Fruit fly (Drosophila melanogaster) whole organism, embryonic: Measurements from ENCODE around the gene CG7484.

Experiments used
- Bgb ChIP-seq: fragments of 200-800 bp; sonication (Bioruptor generic); IDR thresholded peaks from 2 replicates; pipeline ENCODE4 v1.3.6; 2022; ENCODE audit warnings: missing biosample characterization, missing genetic modification characterization; ENCODE audit not compliant: partially characterized antibody
- CG10462 ChIP-seq: fragments of 200-800 bp; sonication (Bioruptor generic); optimal IDR thresholded peaks from 2 replicates; lab custom pipeline; 2016; ENCODE audit warnings: missing biosample characterization, missing genetic modification characterization
- CG12769 ChIP-seq: fragments of 200-800 bp; sonication (Bioruptor generic); optimal IDR thresholded peaks from 2 replicates; lab custom pipeline; 2019; ENCODE audit warnings: missing biosample characterization, mild to moderate bottlenecking, missing genetic modification characterization, moderate library complexity
- CG1647 ChIP-seq: fragments of 200-800 bp; sonication (Bioruptor generic); optimal IDR thresholded peaks from 3 replicates; lab custom pipeline; 2016; ENCODE audit warnings: missing biosample characterization, missing genetic modification characterization
- CG18262 ChIP-seq: fragments of 200-800 bp; optimal IDR thresholded peaks from 3 replicates; lab custom pipeline; 2019; ENCODE audit warnings: missing biosample characterization, mild to moderate bottlenecking, missing genetic modification characterization, moderate library complexity
- CG18599 ChIP-seq: fragments of 200-800 bp; sonication (Bioruptor generic); optimal IDR thresholded peaks from 3 replicates; lab custom pipeline; 2017; ENCODE audit warnings: missing biosample characterization, missing genetic modification characterization, mild to moderate bottlenecking, moderate library complexity, missing genetic modification reagents
- CG30020 ChIP-seq: fragments of 200-800 bp; optimal IDR thresholded peaks from 2 replicates; lab custom pipeline; 2019; ENCODE audit warnings: missing biosample characterization, mild to moderate bottlenecking, missing genetic modification characterization, moderate library complexity
- CG3281 ChIP-seq: fragments of 200-800 bp; sonication (Bioruptor generic); optimal IDR thresholded peaks from 3 replicates; lab custom pipeline; 2017; ENCODE audit warnings: missing biosample characterization, mild to moderate bottlenecking, missing genetic modification characterization
- CG33213 ChIP-seq: fragments of 200-800 bp; sonication (Bioruptor generic); optimal IDR thresholded peaks from 3 replicates; lab custom pipeline; 2016; ENCODE audit warnings: missing biosample characterization, missing genetic modification characterization
- CG33557 ChIP-seq: fragments of 200-800 bp; sonication (Bioruptor generic); optimal IDR thresholded peaks from 2 replicates; lab custom pipeline; 2019; ENCODE audit warnings: missing biosample characterization, mild to moderate bottlenecking, missing genetic modification characterization, moderate library complexity
- CG5245 ChIP-seq: fragments of 200-800 bp; sonication (Bioruptor generic); optimal IDR thresholded peaks from 3 replicates; lab custom pipeline; 2016; ENCODE audit warnings: missing biosample characterization, missing genetic modification characterization
- CG7357 ChIP-seq: fragments of 200-800 bp; sonication (Bioruptor generic); IDR thresholded peaks from 3 replicates; pipeline ENCODE4 v1.3.6; 2022; ENCODE audit warnings: missing biosample characterization, missing genetic modification characterization
- Dref ChIP-seq: fragments of 200-800 bp; sonication (Bioruptor generic); IDR thresholded peaks from 2 replicates; pipeline ENCODE4 v1.3.6; 2022; ENCODE audit warnings: missing biosample characterization, missing genetic modification characterization
- Ets65A ChIP-seq: fragments of 200-800 bp; sonication (Bioruptor generic); peaks from one replicate; lab custom pipeline; 2016; ENCODE audit warnings: missing biosample characterization, missing genetic modification characterization
- Ets97D ChIP-seq: fragments of 200-800 bp; sonication (Bioruptor generic); optimal IDR thresholded peaks from 3 replicates; lab custom pipeline; 2016; ENCODE audit warnings: missing biosample characterization, missing genetic modification characterization
- HLHmδ ChIP-seq: fragments of 200-800 bp; sonication (Bioruptor generic); optimal IDR thresholded peaks from 2 replicates; lab custom pipeline; 2018; ENCODE audit warnings: missing biosample characterization, mild to moderate bottlenecking, missing genetic modification characterization, moderate library complexity
- Lpt ChIP-seq: fragments of >200 bp; optimal IDR thresholded peaks from 2 replicates; lab custom pipeline; 2018; ENCODE audit warnings: missing biosample characterization, missing genetic modification characterization
- MESR4 ChIP-seq: fragments of 200-800 bp; sonication (Bioruptor generic); optimal IDR thresholded peaks from 2 replicates; lab custom pipeline; 2018; ENCODE audit warnings: missing biosample characterization, mild to moderate bottlenecking, missing genetic modification characterization, moderate library complexity
- Med ChIP-seq: fragments of 200-800 bp; sonication (Bioruptor generic); peaks from one replicate; lab custom pipeline; 2016; ENCODE audit warnings: missing biosample characterization, missing genetic modification characterization, mild to moderate bottlenecking, inconsistent platforms, moderate library complexity
- Meics ChIP-seq: fragments of 200-800 bp; sonication (Bioruptor generic); optimal IDR thresholded peaks from 2 replicates; lab custom pipeline; 2017; ENCODE audit warnings: missing biosample characterization, mild to moderate bottlenecking, missing genetic modification characterization
- Opbp ChIP-seq: fragments of 200-800 bp; sonication (Bioruptor generic); IDR thresholded peaks from 3 replicates; pipeline ENCODE4 v1.3.6; 2022; ENCODE audit warnings: missing biosample characterization, missing genetic modification characterization; ENCODE audit not compliant: partially characterized antibody
- Spps ChIP-seq: fragments of 200-800 bp; sonication (Bioruptor generic); optimal IDR thresholded peaks from 2 replicates; lab custom pipeline; 2018; ENCODE audit warnings: missing biosample characterization, mild to moderate bottlenecking, missing genetic modification characterization
- Xbp1 ChIP-seq: fragments of 200-800 bp; sonication (Bioruptor generic); optimal IDR thresholded peaks from 3 replicates; lab custom pipeline; 2016; ENCODE audit warnings: missing biosample characterization, mild to moderate bottlenecking, missing genetic modification characterization
- abd-A ChIP-seq: fragments of 200-800 bp; sonication (Bioruptor generic); optimal IDR thresholded peaks from 3 replicates; lab custom pipeline; 2019; ENCODE audit warnings: missing biosample characterization, mild to moderate bottlenecking, missing genetic modification characterization, moderate library complexity
- ara ChIP-seq: fragments of 200-800 bp; sonication (Bioruptor generic); IDR thresholded peaks from 2 replicates; pipeline ENCODE4 v1.3.6; 2022; ENCODE audit warnings: missing biosample characterization, missing genetic modification characterization
- en ChIP-seq: fragments of 200-800 bp; sonication (Bioruptor generic); optimal IDR thresholded peaks from 2 replicates; lab custom pipeline; 2016; ENCODE audit warnings: missing biosample characterization, missing genetic modification characterization
- exex ChIP-seq: fragments of 200-800 bp; sonication (Bioruptor generic); optimal IDR thresholded peaks from 4 replicates; lab custom pipeline; 2018; ENCODE audit warnings: missing biosample characterization, mild to moderate bottlenecking, missing genetic modification characterization, moderate library complexity
- fru ChIP-seq: fragments of >200 bp; optimal IDR thresholded peaks from 2 replicates; lab custom pipeline; 2017
- ftz-f1 ChIP-seq: fragments of 200-800 bp; sonication (Bioruptor generic); optimal IDR thresholded peaks from 2 replicates; lab custom pipeline; 2016; ENCODE audit warnings: missing biosample characterization, missing genetic modification characterization
- grau ChIP-seq: fragments of 200-800 bp; optimal IDR thresholded peaks from 3 replicates; lab custom pipeline; 2019; ENCODE audit warnings: missing biosample characterization, mild to moderate bottlenecking, missing genetic modification characterization, moderate library complexity
- lilli ChIP-seq: fragments of 200-800 bp; sonication (Bioruptor generic); optimal IDR thresholded peaks from 3 replicates; lab custom pipeline; 2016; ENCODE audit warnings: missing biosample characterization, missing genetic modification characterization
- oc ChIP-seq: fragments of 200-800 bp; sonication (Bioruptor generic); optimal IDR thresholded peaks from 2 replicates; lab custom pipeline; 2018; ENCODE audit warnings: missing biosample characterization, mild to moderate bottlenecking, missing genetic modification characterization, moderate library complexity
- onecut ChIP-seq: fragments of 200-800 bp; sonication (Bioruptor generic); IDR thresholded peaks from 2 replicates; pipeline ENCODE4 v1.3.6; 2022; ENCODE audit warnings: missing biosample characterization, missing genetic modification characterization
- schlank ChIP-seq: fragments of 200-800 bp; sonication (Bioruptor generic); optimal IDR thresholded peaks from 2 replicates; lab custom pipeline; 2018; ENCODE audit warnings: missing biosample characterization, mild to moderate bottlenecking, missing genetic modification characterization
- sens ChIP-seq: fragments of 200-800 bp; sonication (Bioruptor generic); peaks from one replicate; lab custom pipeline; 2016; ENCODE audit warnings: missing biosample characterization, missing genetic modification characterization
- so ChIP-seq: fragments of 200-800 bp; sonication (Bioruptor generic); IDR thresholded peaks from 3 replicates; pipeline ENCODE4 v1.3.6; 2022; ENCODE audit warnings: missing biosample characterization, missing genetic modification characterization
- sr ChIP-seq: fragments of 200-800 bp; sonication (Bioruptor generic); IDR thresholded peaks from 3 replicates; pipeline ENCODE4 v1.3.6; 2022; ENCODE audit warnings: missing biosample characterization, missing genetic modification characterization
- tna ChIP-seq: fragments of 200-800 bp; sonication (Bioruptor generic); IDR thresholded peaks from 2 replicates; pipeline ENCODE4 v1.3.6; 2022; ENCODE audit warnings: missing biosample characterization, missing genetic modification characterization; ENCODE audit not compliant: partially characterized antibody

The CG7484 gene

DNA sequence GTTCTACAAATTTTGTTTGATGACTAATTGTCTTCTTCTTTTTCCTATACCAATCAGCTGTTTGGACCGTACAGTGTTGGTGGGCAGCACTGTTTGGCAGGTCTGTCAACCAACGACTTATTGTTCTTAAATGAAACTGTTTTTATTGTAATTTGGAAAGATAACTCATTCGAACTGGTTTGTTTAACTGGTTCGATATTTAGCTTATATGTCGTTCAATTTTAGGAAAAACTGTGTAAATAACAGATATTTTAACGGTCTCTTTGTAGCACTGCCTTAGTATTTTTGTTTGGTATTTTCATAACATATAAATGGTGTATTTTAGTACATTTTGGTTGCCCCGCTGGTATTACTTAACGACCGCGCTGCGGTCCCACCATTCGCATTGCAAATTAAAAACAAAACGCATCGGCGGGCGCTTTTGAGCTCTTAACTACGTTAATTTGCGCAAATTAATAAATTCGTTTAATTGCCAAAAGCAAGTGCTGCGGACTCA is 32.9 kb upstream of the CG7484 start, which contains the start of the genes Vps60 and anchor (continued):
- peak; percentile 48 for TF ChIP-seq CG33557 (GFP tag; lab: Kevin White, UChicago)

DNA sequence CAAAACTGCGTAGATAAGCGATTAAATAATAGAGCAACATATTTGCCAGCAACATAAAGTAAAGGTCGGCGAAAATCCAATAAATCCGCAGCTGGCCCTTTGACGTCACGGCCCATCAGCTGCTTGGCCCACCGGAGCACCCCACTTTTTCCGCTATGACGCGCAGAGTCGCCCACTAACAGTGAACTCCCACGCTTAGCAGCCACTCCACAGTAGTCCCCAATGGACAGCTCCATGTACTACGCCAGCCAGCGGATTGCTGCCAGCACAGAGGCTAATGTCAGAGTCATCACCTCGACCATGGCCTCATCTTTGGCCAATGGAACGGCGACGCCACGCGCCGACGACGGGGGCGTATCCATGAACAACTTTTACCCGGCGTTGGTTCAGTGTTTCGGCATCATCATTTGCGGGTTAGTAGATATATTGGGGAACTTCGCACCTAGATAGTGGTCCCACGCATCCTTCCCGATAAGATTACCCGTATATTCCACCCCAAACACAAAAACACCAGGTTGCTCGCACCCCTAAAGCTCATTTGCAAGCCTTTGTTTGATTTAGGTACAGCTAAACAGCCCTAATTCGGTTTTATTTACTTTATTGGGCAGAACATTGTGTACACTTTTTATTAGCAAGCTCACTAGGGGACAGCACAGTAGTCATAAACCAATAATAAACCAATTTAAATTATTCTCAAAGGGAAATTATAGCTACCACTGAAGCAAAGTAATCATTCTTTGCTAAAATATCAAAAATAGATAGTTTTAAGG is 32.2 kb upstream of the CG7484 start:
- TF ChIP-seq ftz-f1 (GFP tag; lab: Kevin White, UChicago) = peak; percentile 41
- TF ChIP-seq Dref (GFP tag; lab: Robert Waterston, UW) = no peak
- no peak for TF ChIP-seq lilli (GFP tag; lab: Kevin White, UChicago)
- TF ChIP-seq schlank (tag; lab: Kevin White, UChicago) = no peak
- peak; percentile 5 for TF ChIP-seq Med (GFP tag; lab: Kevin White, UChicago)
- TF ChIP-seq Ets97D (GFP tag; lab: Kevin White, UChicago) = no peak
- no peak for TF ChIP-seq Bgb (GFP tag; lab: Robert Waterston, UW)
- TF ChIP-seq abd-A (tag; lab: Kevin White, UChicago) = no peak
- peak; percentile 15; the same call in 1 of the 2 replicates for TF ChIP-seq ara
- no peak for TF ChIP-seq en (GFP tag; lab: Kevin White, UChicago)
- TF ChIP-seq so (GFP tag; lab: Robert Waterston, UW) = peak; percentile 30; the same call in 1 of the 3 replicates
- peak; percentile 6 for TF ChIP-seq Meics (GFP tag; lab: Kevin White, UChicago)
- TF ChIP-seq CG12769 (tag; lab: Kevin White, UChicago) = peak; percentile 7
- TF ChIP-seq oc (tag; lab: Kevin White, UChicago) = no peak
- peak; percentile 2 for TF ChIP-seq MESR4
- no peak for TF ChIP-seq Spps (tag; lab: Kevin White, UChicago)
- peak; percentile 28 for TF ChIP-seq CG18599 (GFP tag; lab: Kevin White, UChicago)
- TF ChIP-seq CG18262 (tag; lab: Kevin White, UChicago) = no peak
- peak; percentile 74 for TF ChIP-seq sens (GFP tag; lab: Kevin White, UChicago)
- TF ChIP-seq grau = peak; percentile 27
- no peak for TF ChIP-seq fru (lab: Kevin White, UChicago)
- no peak for TF ChIP-seq CG33213 (GFP tag; lab: Kevin White, UChicago)
- no peak for TF ChIP-seq CG1647 (GFP tag; lab: Kevin White, UChicago)
- TF ChIP-seq onecut (GFP tag; lab: Robert Waterston, UW) = peak; percentile 39; the same call in 1 of the 2 replicates
- peak; percentile 6 for TF ChIP-seq CG3281 (GFP tag; lab: Kevin White, UChicago)
- TF ChIP-seq tna (GFP tag; lab: Robert Waterston, UW) = 0 out of 2 replicates have a peak, but pooled peaks have one; percentile 23
- no peak for TF ChIP-seq CG10462 (GFP tag; lab: Kevin White, UChicago)
- 0 out of 3 replicates have a peak, but pooled peaks have one; percentile 24 for TF ChIP-seq CG7357
- TF ChIP-seq Xbp1 (GFP tag; lab: Kevin White, UChicago) = no peak
- TF ChIP-seq exex = no peak
- TF ChIP-seq HLHmδ = no peak
- no peak for TF ChIP-seq Opbp (GFP tag; lab: Robert Waterston, UW)
- TF ChIP-seq CG5245 (GFP tag; lab: Kevin White, UChicago) = no peak
- TF ChIP-seq Ets65A (GFP tag; lab: Kevin White, UChicago) = peak; percentile 51
- TF ChIP-seq Lpt (GFP tag; lab: Kevin White, UChicago) = no peak
- no peak for TF ChIP-seq CG30020
- peak; percentile 97 for TF ChIP-seq sr (GFP tag; lab: Robert Waterston, UW)
